Worm (Caenorhabditis elegans) whole organism, L4 larva: Measurements from ENCODE around the gene F28H7.7.

Source experiments
- D1046.2 ChIP-seq: fragments of 200-800 bp; sonication (Bioruptor generic); IDR thresholded peaks from 2 replicates; pipeline ENCODE4 v1.3.6; 2022; ENCODE audit warnings: missing genetic modification characterization, missing compliant biosample characterization
- F26F4.8 ChIP-seq: fragments of 200-800 bp; sonication (Bioruptor generic); conservative IDR thresholded peaks from 2 replicates; pipeline ENCODE4 v1.3.6; 2022; ENCODE audit warnings: missing genetic modification characterization, missing compliant biosample characterization
- F37D6.2 ChIP-seq: sonication (generic microtip); optimal IDR thresholded peaks from 2 replicates; lab custom pipeline; 2016; ENCODE audit warnings: mild to moderate bottlenecking, missing genetic modification characterization, missing compliant biosample characterization
- Y105C5A.15 ChIP-seq: fragments of 200-800 bp; sonication (Bioruptor generic); IDR thresholded peaks from 2 replicates; pipeline ENCODE4 v1.3.6; 2022; ENCODE audit warnings: missing genetic modification characterization, missing compliant biosample characterization
- Y75B8A.6 ChIP-seq: fragments of 200-800 bp; sonication (Bioruptor generic); IDR thresholded peaks from 2 replicates; pipeline ENCODE4 v1.3.6; 2022; ENCODE audit warnings: missing genetic modification reagents, missing genetic modification characterization, missing compliant biosample characterization
- ZK337.2 ChIP-seq: fragments of 200-800 bp; sonication (Bioruptor generic); IDR thresholded peaks from 2 replicates; pipeline ENCODE4 v1.3.6; 2022; ENCODE audit warnings: missing genetic modification reagents, missing genetic modification characterization, missing compliant biosample characterization
- aha-1 ChIP-seq: fragments of 150-350 bp; peaks from one replicate; lab custom pipeline; 2014; ENCODE audit warnings: missing biosample characterization, missing genetic modification characterization
- attf-4 ChIP-seq: sonication (generic microtip); optimal IDR thresholded peaks from 3 replicates; lab custom pipeline; 2017; ENCODE audit warnings: missing biosample characterization, missing genetic modification characterization
- ceh-20 ChIP-seq: fragments of 200-800 bp; sonication (Bioruptor generic); IDR thresholded peaks from 2 replicates; pipeline ENCODE4 v1.3.6; 2022; ENCODE audit warnings: missing genetic modification reagents, missing genetic modification characterization, missing compliant biosample characterization
- ceh-32 ChIP-seq: sonication (generic microtip); optimal IDR thresholded peaks from 2 replicates; lab custom pipeline; 2016; ENCODE audit warnings: mild to moderate bottlenecking, missing genetic modification characterization, missing compliant biosample characterization; ENCODE audit not compliant: poor library complexity
- ceh-82 ChIP-seq: sonication (generic microtip); optimal IDR thresholded peaks from 2 replicates; lab custom pipeline; 2017; ENCODE audit warnings: missing biosample characterization, missing genetic modification characterization
- ctbp-1 ChIP-seq: fragments of 200-800 bp; sonication (Bioruptor generic); IDR thresholded peaks from 2 replicates; pipeline ENCODE4 v1.3.6; 2022; ENCODE audit warnings: missing genetic modification reagents, missing genetic modification characterization, missing compliant biosample characterization
- dmd-6 ChIP-seq: fragments of 200-800 bp; sonication (Bioruptor generic); IDR thresholded peaks from 2 replicates; pipeline ENCODE4 v1.3.6; 2022; ENCODE audit warnings: missing genetic modification reagents, missing genetic modification characterization, missing compliant biosample characterization
- dmd-9 ChIP-seq: fragments of 200-800 bp; sonication (Bioruptor generic); IDR thresholded peaks from 2 replicates; pipeline ENCODE4 v1.3.6; 2022; ENCODE audit warnings: missing genetic modification reagents, missing genetic modification characterization, missing compliant biosample characterization
- dpl-1 ChIP-seq: fragments of 150-350 bp; optimal IDR thresholded peaks from 2 replicates; lab custom pipeline; 2014; ENCODE audit warnings: missing biosample characterization, missing genetic modification reagents, missing genetic modification characterization
- egl-43 ChIP-seq: fragments of 200-800 bp; sonication (Bioruptor generic); IDR thresholded peaks from 2 replicates; pipeline ENCODE4 v1.3.6; 2022; ENCODE audit warnings: missing genetic modification reagents, missing genetic modification characterization, missing compliant biosample characterization
- gei-8 ChIP-seq: fragments of 200-800 bp; sonication (Bioruptor generic); optimal IDR thresholded peaks from 2 replicates; lab custom pipeline; 2018; ENCODE audit warnings: mild to moderate bottlenecking, missing genetic modification characterization, missing compliant biosample characterization
- jun-1 ChIP-seq: fragments of 150-350 bp; optimal IDR thresholded peaks from 2 replicates; lab custom pipeline; 2014; ENCODE audit warnings: missing biosample characterization, missing genetic modification reagents, missing genetic modification characterization
- lim-7 ChIP-seq: fragments of 200-800 bp; sonication (Bioruptor generic); IDR thresholded peaks from 2 replicates; pipeline ENCODE4 v1.3.6; 2022; ENCODE audit warnings: missing genetic modification characterization, missing compliant biosample characterization
- lin-1 ChIP-seq: fragments of 200-800 bp; sonication (Bioruptor generic); IDR thresholded peaks from 2 replicates; pipeline ENCODE4 v1.3.6; 2022; ENCODE audit warnings: missing genetic modification reagents, missing genetic modification characterization, missing compliant biosample characterization
- lin-13 ChIP-seq: fragments of 150-350 bp; optimal IDR thresholded peaks from 2 replicates; lab custom pipeline; 2014; ENCODE audit warnings: missing biosample characterization, missing genetic modification reagents, missing genetic modification characterization
- lin-29 ChIP-seq: fragments of 200-800 bp; sonication (Bioruptor generic); IDR thresholded peaks from 2 replicates; pipeline ENCODE4 v1.3.6; 2022; ENCODE audit warnings: missing genetic modification reagents, missing genetic modification characterization, missing compliant biosample characterization
- lin-38 ChIP-seq: fragments of 200-800 bp; sonication (Bioruptor generic); IDR thresholded peaks from 2 replicates; pipeline ENCODE4 v1.3.6; 2022; ENCODE audit warnings: missing genetic modification reagents, missing genetic modification characterization, missing compliant biosample characterization
- lir-3 ChIP-seq: sonication (generic microtip); optimal IDR thresholded peaks from 2 replicates; lab custom pipeline; 2016; ENCODE audit warnings: mild to moderate bottlenecking, missing genetic modification characterization, missing compliant biosample characterization
- lsy-2 ChIP-seq, 2 experiments: fragments of 150-350 bp in 1 of 2; sonication (generic microtip) in 1 of 2; optimal IDR thresholded peaks; 2 replicates each; lab custom pipeline; 2014 to 2017; ENCODE audit warnings: missing biosample characterization in 2 of 2, missing genetic modification characterization in 2 of 2
- madf-5 ChIP-seq, 2 experiments: fragments of 200-800 bp; sonication (Bioruptor generic); IDR thresholded peaks; 2 replicates each; pipeline ENCODE4 v1.3.6; 2022; ENCODE audit warnings: missing compliant biosample characterization in 2 of 2, missing genetic modification characterization in 2 of 2
- mdl-1 ChIP-seq, 2 experiments: fragments of 150-350 bp in 1 of 2; sonication (generic microtip) in 1 of 2; optimal IDR thresholded peaks; 2 replicates each; lab custom pipeline; 2014 to 2017; ENCODE audit warnings: missing biosample characterization in 2 of 2, missing genetic modification characterization in 2 of 2
- mdt-29 ChIP-seq: fragments of 200-800 bp; sonication (Bioruptor generic); IDR thresholded peaks from 2 replicates; pipeline ENCODE4 v1.3.6; 2022; ENCODE audit warnings: missing genetic modification reagents, missing genetic modification characterization, missing compliant biosample characterization
- mep-1 ChIP-seq: fragments of 150-350 bp; sonication (generic microtip); optimal IDR thresholded peaks from 3 replicates; lab custom pipeline; 2014; ENCODE audit warnings: missing biosample characterization, missing genetic modification characterization
- mes-2 ChIP-seq: sonication (generic microtip); optimal IDR thresholded peaks from 2 replicates; lab custom pipeline; 2016; ENCODE audit warnings: missing genotype, mild to moderate bottlenecking, missing genetic modification characterization, missing compliant biosample characterization; ENCODE audit not compliant: poor library complexity, severe bottlenecking
- nhr-11 ChIP-seq: fragments of 150-350 bp; optimal IDR thresholded peaks from 2 replicates; lab custom pipeline; 2014; ENCODE audit warnings: missing biosample characterization, missing genetic modification characterization
- nhr-111 ChIP-seq: fragments of 200-800 bp; sonication (Bioruptor generic); optimal IDR thresholded peaks from 2 replicates; lab custom pipeline; 2018; ENCODE audit warnings: mild to moderate bottlenecking, missing genetic modification characterization, missing compliant biosample characterization
- nhr-237 ChIP-seq: sonication (generic microtip); optimal IDR thresholded peaks from 2 replicates; lab custom pipeline; 2017; ENCODE audit warnings: missing biosample characterization, missing genetic modification characterization
- nhr-25 ChIP-seq: sonication (generic microtip); optimal IDR thresholded peaks from 2 replicates; lab custom pipeline; 2017; ENCODE audit warnings: missing genetic modification characterization, mild to moderate bottlenecking, missing compliant biosample characterization, antibody characterized with exemption, moderate library complexity, borderline replicate concordance; ENCODE audit not compliant: insufficient read depth
- nhr-28 ChIP-seq: fragments of 150-350 bp; optimal IDR thresholded peaks from 2 replicates; lab custom pipeline; 2014; ENCODE audit warnings: missing biosample characterization, missing genetic modification characterization
- nhr-42 ChIP-seq: fragments of 200-800 bp; sonication (Bioruptor generic); IDR thresholded peaks from 2 replicates; pipeline ENCODE4 v1.3.6; 2022; ENCODE audit warnings: missing genetic modification characterization, missing compliant biosample characterization
- nhr-48 ChIP-seq: sonication (generic microtip); optimal IDR thresholded peaks from 2 replicates; lab custom pipeline; 2016; ENCODE audit warnings: mild to moderate bottlenecking, missing genetic modification characterization, missing compliant biosample characterization
- nhr-76 ChIP-seq: fragments of 150-350 bp; optimal IDR thresholded peaks from 2 replicates; lab custom pipeline; 2014; ENCODE audit warnings: missing biosample characterization, missing genetic modification characterization
- nhr-77 ChIP-seq: fragments of 150-350 bp; optimal IDR thresholded peaks from 2 replicates; lab custom pipeline; 2014; ENCODE audit warnings: missing biosample characterization, missing genetic modification characterization
- pha-4 ChIP-seq, 2 experiments: fragments of 150-350 bp in 1 of 2; fragments of 200-800 bp in 1 of 2; sonication (Bioruptor generic) in 1 of 2; IDR thresholded peaks in 1 of 2; optimal IDR thresholded peaks in 1 of 2; 2 replicates each; pipeline versions ENCODE4 v1.3.6 to Lab custom; 2014 to 2022; ENCODE audit warnings: missing genetic modification characterization in 2 of 2, missing genetic modification reagents in 2 of 2, missing biosample characterization in 1 of 2, missing compliant biosample characterization in 1 of 2
- php-3 ChIP-seq: fragments of 200-800 bp; sonication (Bioruptor generic); IDR thresholded peaks from 2 replicates; pipeline ENCODE4 v1.3.6; 2022; ENCODE audit warnings: missing genetic modification reagents, missing genetic modification characterization, missing compliant biosample characterization
- rbr-2 ChIP-seq: sonication (generic microtip); optimal IDR thresholded peaks from 2 replicates; lab custom pipeline; 2016; ENCODE audit warnings: missing genotype, missing genetic modification characterization, missing compliant biosample characterization
- saeg-2 ChIP-seq: fragments of 200-800 bp; sonication (Bioruptor generic); IDR thresholded peaks from 2 replicates; pipeline ENCODE4 v1.3.6; 2022; ENCODE audit warnings: missing genetic modification reagents, missing genetic modification characterization, missing compliant biosample characterization
- set-16 ChIP-seq: fragments of 200-800 bp; sonication (Bioruptor generic); IDR thresholded peaks from 2 replicates; pipeline ENCODE4 v1.3.6; 2022; ENCODE audit warnings: missing genetic modification reagents, missing genetic modification characterization, missing compliant biosample characterization
- snpc-4 ChIP-seq: fragments of 150-350 bp; optimal IDR thresholded peaks from 2 replicates; lab custom pipeline; 2014; ENCODE audit warnings: missing biosample characterization, missing genetic modification characterization
- vab-7 ChIP-seq: fragments of 200-800 bp; sonication (Bioruptor generic); IDR thresholded peaks from 2 replicates; pipeline ENCODE4 v1.3.6; 2022; ENCODE audit warnings: missing genetic modification reagents, missing genetic modification characterization, missing compliant biosample characterization
- zfp-3 ChIP-seq: fragments of 200-800 bp; sonication (Bioruptor generic); conservative IDR thresholded peaks from 2 replicates; pipeline ENCODE4 v1.3.6; 2022; ENCODE audit warnings: missing genetic modification reagents, missing genetic modification characterization, missing compliant biosample characterization
- ztf-11 ChIP-seq: fragments of 150-350 bp; optimal IDR thresholded peaks from 2 replicates; lab custom pipeline; 2014; ENCODE audit warnings: missing biosample characterization, missing genetic modification characterization

F28H7.7 gene

ce11 chrV:10715158-10716152, 38.5 kb downstream of the F28H7.7 start (continued):
- TF ChIP-seq attf-4 (tag; lab: Kevin White, UChicago) (no peak), aha-1 (peak; percentile 100), nhr-77 (tag; lab: Kevin White, UChicago) (peak; percentile 77), saeg-2 (GFP tag; lab: Robert Waterston, UW) (peak; percentile 92), nhr-42 (GFP tag; lab: Robert Waterston, UW) (peak; percentile 82), ztf-11 (tag; lab: Kevin White, UChicago) (no peak), jun-1 (peak; percentile 31), lin-1 (GFP tag; lab: Robert Waterston, UW) (peak; percentile 87), lin-38 (GFP tag; lab: Robert Waterston, UW) (peak; percentile 71), snpc-4 (tag; lab: Kevin White, UChicago) (peak; percentile 65), lin-29 (GFP tag; lab: Robert Waterston, UW) (peak; percentile 87), F37D6.2 (tag; lab: Kevin White, UChicago) (peak; percentile 78), dpl-1 (GFP tag; lab: Kevin White, UChicago) (peak; percentile 63), gei-8 (GFP tag; lab: Kevin White, UChicago) (peak; percentile 87), egl-43 (peak; percentile 97), ceh-32 (tag; lab: Kevin White, UChicago) (peak; percentile 71), lin-13 (GFP tag; lab: Kevin White, UChicago) (peak; percentile 46), mdt-29 (peak; percentile 69), nhr-25 (tag; lab: Kevin White, UChicago) (peak; percentile 59), mdl-1 (tag; optimal IDR thresholded peaks at IDR 0.05; lab: Kevin White, UChicago) (peak; percentile 97 to 98), mes-2 (peak; percentile 44), nhr-111 (GFP tag; lab: Kevin White, UChicago) (no peak), nhr-11 (tag; lab: Kevin White, UChicago) (peak; percentile 90), lsy-2 (tag; optimal IDR thresholded peaks at IDR 0.05; lab: Kevin White, UChicago) (peak; percentile 69 to 90), nhr-48 (tag; lab: Kevin White, UChicago) (peak; percentile 96), mep-1 (tag; lab: Kevin White, UChicago) (peak; percentile 95), Y105C5A.15 (no peak), nhr-28 (tag; lab: Kevin White, UChicago) (peak; percentile 32), pha-4 (GFP tag; IDR thresholded peaks at IDR 0.05; lab: Robert Waterston, UW) (peak; percentile 92), pha-4 (tag; optimal IDR thresholded peaks at IDR 0.05; lab: Kevin White, UChicago) (no peak), vab-7 (GFP tag; lab: Robert Waterston, UW) (peak; percentile 90), php-3 (GFP tag; lab: Robert Waterston, UW) (peak; percentile 76), ctbp-1 (GFP tag; lab: Robert Waterston, UW) (peak; percentile 99), madf-5 (GFP tag; IDR thresholded peaks at IDR 0.05; lab: Robert Waterston, UW) (no peak), lim-7 (GFP tag; lab: Robert Waterston, UW) (0 out of 2 replicates have a peak, but pooled peaks have one; percentile 36), ceh-20 (GFP tag; lab: Robert Waterston, UW) (peak; percentile 99), ZK337.2 (GFP tag; lab: Robert Waterston, UW) (peak; percentile 66), Y75B8A.6 (GFP tag; lab: Robert Waterston, UW) (no peak), zfp-3 (GFP tag; lab: Robert Waterston, UW) (peak; percentile 66; the same call in 1 of the 2 replicates), nhr-76 (no peak), F26F4.8 (GFP tag; lab: Robert Waterston, UW) (no peak), set-16 (peak; percentile 100), ceh-82 (no peak), dmd-9 (GFP tag; lab: Robert Waterston, UW) (peak; percentile 73; the same call in 1 of the 2 replicates), rbr-2 (tag; lab: Kevin White, UChicago) (peak; percentile 79), D1046.2 (GFP tag; lab: Robert Waterston, UW) (0 out of 2 replicates have a peak, but pooled peaks have one; percentile 67), lir-3 (no peak), nhr-237 (tag; lab: Kevin White, UChicago) (no peak), dmd-6 (GFP tag; lab: Robert Waterston, UW) (peak; percentile 98)
